Fruit fly (Drosophila melanogaster): ENCODE data around the gene CG11608.

CG11608 gene

DNA sequence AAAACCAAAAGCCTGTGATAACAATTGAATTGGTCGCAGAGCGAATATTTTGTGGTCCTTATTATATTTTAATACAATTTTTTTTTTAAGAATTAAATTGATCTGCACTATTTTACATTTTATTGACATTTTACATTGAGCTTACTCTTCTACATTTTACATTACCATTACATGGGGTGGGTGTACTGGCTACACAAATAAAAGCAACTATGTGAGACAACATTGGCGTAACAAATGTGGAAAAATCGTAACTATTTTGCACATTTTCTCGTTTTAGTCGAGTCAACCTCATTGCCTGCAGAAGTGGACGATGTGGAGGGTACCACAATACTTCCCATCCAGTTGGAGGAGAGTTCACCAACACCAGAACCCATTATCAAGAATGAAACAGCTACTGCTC lies 12.3 kb downstream of the CG11608 start:
- TF ChIP-seq EcR (GFP tag; optimal IDR thresholded peaks at IDR 0.05) (no peak), Dll (optimal IDR thresholded peaks at IDR 0.05) (no peak), psq (optimal IDR thresholded peaks at IDR 0.05) (no peak), pan (optimal IDR thresholded peaks at IDR 0.05) (no peak), CG8478 (optimal IDR thresholded peaks at IDR 0.05) (no peak)

DNA sequence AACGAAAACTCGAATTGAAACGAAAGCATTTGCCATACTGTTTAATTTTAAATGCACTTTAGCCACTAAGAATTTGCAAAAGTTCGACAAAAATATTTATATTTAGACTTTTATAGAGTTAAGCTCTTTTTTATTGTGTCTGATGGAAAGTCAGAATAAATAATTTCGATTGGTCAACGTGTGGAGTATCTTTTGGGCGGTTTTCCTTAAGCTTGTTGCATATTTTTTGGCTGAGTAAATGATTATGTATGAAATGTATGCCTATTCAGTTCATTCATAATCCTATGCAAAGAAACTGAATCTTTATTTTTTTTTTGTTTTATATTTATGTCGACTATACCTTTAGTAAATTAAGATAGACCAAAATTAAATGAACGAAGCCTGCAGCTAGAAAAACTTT lies 14.5 kb downstream of the CG11608 start:
- TF ChIP-seq usp (GFP tag; optimal IDR thresholded peaks at IDR 0.05) (no peak), psq (optimal IDR thresholded peaks at IDR 0.05) (no peak), CG8478 (optimal IDR thresholded peaks at IDR 0.05) (no peak), Dll (optimal IDR thresholded peaks at IDR 0.05) (no peak), EcR (GFP tag; optimal IDR thresholded peaks at IDR 0.05) (no peak), pan (optimal IDR thresholded peaks at IDR 0.05) (no peak)

DNA sequence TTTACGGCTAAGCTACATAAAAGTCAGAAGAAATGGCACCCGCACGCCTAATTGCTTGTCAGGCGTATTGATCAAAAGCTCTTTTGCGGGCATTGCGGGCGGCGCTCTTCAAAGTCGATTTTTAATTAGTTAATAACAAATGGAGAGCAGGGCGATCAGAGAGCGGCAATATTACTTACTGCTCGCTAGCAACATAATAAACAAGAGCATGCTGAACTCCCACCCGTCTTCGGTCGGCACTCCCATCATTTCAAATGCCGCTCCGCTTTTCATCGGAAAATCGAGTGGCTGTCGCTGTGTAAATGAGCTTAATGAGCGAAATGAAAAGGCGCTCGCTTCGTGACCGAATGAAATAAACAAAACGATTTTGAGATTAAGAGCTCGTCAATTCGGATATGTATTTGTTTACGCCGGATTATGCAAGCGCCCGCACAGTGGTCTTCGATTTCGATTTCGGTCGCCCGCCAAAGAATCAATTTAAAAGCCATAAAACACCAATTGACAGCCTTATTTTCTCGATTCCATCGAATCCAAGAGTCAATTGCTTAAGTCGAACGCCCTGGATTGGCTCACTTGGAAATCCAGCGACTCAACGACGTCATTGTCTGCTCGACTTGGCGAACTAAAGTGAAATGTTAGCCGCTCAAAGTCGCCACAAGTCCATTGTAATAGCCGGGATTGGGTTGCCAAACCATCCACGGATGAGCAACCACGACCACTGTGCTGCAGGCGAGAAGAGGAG lies 15.4 kb downstream of the CG11608 start:
- no peak for TF ChIP-seq EcR (GFP tag; optimal IDR thresholded peaks at IDR 0.05)
- no peak for TF ChIP-seq pan (optimal IDR thresholded peaks at IDR 0.05)

DNA sequence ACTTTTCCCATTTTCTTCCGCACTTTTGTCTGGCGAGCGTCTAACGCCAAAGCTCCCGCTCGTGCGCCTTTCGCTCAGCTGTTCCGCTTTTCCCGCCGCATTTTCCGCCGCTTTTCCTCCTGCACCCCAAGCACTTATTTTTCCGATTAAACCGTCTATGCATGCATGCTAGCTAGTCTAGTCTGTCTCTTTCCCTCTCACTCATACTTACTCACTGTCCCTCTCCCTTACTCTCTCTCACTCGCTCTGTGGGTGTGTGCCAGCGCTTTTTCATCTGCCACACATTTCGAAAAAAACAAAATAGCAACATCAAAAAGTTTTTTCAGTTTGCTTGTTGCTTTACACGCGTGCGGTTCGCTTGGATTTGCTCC lies 16.0 kb downstream of the CG11608 start, which contains the start of gene CG6225:
CG6225 (plus strand) TSS at position 325 of the 371 bp plus-strand sequence.
- TF ChIP-seq pan (optimal IDR thresholded peaks at IDR 0.05) (no peak), CG8478 (optimal IDR thresholded peaks at IDR 0.05) (no peak), usp (GFP tag; optimal IDR thresholded peaks at IDR 0.05) (no peak), EcR (GFP tag; optimal IDR thresholded peaks at IDR 0.05) (no peak), Dll (optimal IDR thresholded peaks at IDR 0.05) (no peak), psq (optimal IDR thresholded peaks at IDR 0.05) (no peak)

DNA sequence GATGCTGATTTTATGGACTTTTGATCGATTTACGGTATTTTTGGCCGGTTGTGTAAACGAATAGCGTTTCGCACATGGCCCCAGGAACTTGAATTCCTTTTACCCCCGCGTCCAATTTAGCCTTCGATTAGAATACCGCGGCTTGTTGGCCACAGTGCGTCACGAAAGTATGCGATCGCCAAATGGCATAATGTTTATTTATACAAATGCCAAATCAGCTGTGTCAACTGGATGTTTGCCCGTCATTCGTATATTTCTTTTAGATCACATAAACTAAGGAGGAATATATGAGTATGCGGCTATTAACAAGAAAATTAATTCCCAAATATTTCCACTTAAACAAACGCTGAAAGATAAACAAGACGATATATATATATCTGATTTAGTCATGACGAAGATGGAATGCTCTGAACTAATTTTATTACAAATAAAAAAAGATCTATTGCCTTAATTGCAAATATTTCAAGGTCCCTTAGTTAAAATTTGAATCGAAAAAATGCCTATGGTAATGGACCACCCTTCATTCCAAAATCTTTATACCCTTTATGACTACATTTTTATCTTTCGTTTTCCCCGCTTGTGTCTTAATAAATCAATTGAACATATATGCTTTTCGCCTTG lies 18.8 kb downstream of the CG11608 start:
- TF ChIP-seq Dll (optimal IDR thresholded peaks at IDR 0.05) (no peak), usp (GFP tag; optimal IDR thresholded peaks at IDR 0.05) (no peak), psq (optimal IDR thresholded peaks at IDR 0.05) (no peak), CG8478 (optimal IDR thresholded peaks at IDR 0.05) (no peak), EcR (GFP tag; optimal IDR thresholded peaks at IDR 0.05) (no peak), pan (optimal IDR thresholded peaks at IDR 0.05) (no peak)

DNA sequence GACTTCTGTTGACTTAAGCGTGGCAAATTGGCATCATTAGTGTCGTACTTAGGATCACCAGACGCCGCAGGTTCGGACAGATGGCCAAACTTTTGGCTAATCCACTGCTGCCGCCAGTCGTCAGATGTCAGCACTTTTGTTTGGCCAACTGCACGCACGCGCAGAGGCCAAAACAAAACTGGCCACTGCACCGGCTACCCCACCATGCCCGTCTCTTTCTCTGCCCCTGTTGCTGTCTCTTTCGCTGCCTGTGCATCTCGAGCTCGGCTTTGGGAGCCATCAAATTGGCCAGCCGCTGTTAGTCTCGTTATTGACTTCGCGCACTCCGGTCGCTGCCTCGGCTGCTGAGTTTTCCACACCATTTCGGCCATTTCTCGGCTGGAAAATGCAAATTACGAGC lies 24.2 kb downstream of the CG11608 start, which contains the start of gene CG14395:
CG14395 (plus strand) TSS at position 301 of the 400 bp plus-strand sequence.
- TF ChIP-seq EcR (GFP tag; optimal IDR thresholded peaks at IDR 0.05), result no peak
- no peak for TF ChIP-seq psq (optimal IDR thresholded peaks at IDR 0.05)
- no peak for TF ChIP-seq Dll (optimal IDR thresholded peaks at IDR 0.05)
- no peak for TF ChIP-seq usp (GFP tag; optimal IDR thresholded peaks at IDR 0.05)

DNA sequence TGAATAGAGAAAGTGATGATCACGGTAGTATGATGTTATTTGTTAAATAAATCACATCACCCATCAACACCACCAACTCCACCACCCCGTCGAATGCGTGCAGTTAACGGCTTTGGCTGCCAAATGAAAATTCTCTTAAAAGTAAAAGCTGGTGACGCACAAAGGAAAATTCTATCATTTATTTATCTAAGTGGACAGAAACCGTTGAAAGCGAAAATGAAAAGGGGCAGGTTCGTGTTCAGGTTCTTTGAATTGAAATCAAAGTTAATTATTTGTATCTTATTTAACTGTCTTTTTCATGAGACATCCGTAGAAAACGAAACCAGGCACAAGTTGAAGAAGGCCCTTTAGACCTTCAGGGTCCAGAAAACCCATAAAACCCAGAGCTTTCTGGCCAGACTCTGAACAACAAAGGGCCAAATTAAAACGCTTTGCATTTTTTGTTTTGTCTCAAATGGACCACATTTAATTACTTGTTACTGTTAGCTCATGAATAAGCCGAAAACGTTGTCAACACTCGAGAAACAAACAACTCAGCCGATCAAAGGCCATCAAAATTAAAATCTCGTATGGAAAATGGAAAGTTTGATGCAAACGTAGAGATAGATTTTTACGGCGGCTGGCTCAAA lies 28.0 kb downstream of the CG11608 start:
- TF ChIP-seq pan (optimal IDR thresholded peaks at IDR 0.05) (no peak), Dll (optimal IDR thresholded peaks at IDR 0.05) (no peak), psq (optimal IDR thresholded peaks at IDR 0.05) (no peak), usp (GFP tag; optimal IDR thresholded peaks at IDR 0.05) (no peak), EcR (GFP tag; optimal IDR thresholded peaks at IDR 0.05) (no peak), CG8478 (optimal IDR thresholded peaks at IDR 0.05) (no peak)

DNA sequence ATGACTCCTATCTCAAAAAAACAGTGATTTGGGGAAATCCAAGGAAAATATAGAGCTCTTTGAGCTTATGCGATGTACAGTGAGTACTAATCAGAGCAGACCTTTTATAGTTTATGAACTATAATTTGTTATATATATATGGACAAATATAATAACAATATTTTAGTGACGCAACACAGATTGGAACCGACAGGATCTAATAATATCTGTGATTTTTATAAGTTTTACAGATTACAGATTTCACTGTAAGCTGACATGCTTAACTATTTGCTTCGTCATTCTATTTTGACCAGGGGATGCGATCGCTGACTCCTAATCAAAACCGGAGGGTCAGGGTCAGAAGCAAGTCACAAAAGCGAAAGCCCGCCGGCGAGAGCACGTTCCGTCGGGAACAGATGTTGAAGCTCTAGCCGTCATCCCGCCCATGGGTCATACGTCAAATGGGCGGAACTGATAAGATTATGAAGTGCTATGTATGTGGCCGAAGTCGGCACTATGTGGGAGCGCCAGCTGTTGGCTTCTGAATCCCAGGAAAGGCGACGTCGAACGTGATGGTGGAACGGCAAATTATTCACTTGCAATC lies 35.9 kb downstream of the CG11608 start, which contains the start of gene Gnmt:
Gnmt (plus strand) TSS at position 568 of the 583 bp plus-strand sequence.
- TF ChIP-seq usp (GFP tag; optimal IDR thresholded peaks at IDR 0.05), result no peak
- TF ChIP-seq Dll (optimal IDR thresholded peaks at IDR 0.05), result no peak
- TF ChIP-seq CG8478 (optimal IDR thresholded peaks at IDR 0.05), result no peak
- TF ChIP-seq psq (optimal IDR thresholded peaks at IDR 0.05), result no peak
- TF ChIP-seq EcR (GFP tag; optimal IDR thresholded peaks at IDR 0.05), result no peak
- TF ChIP-seq pan (optimal IDR thresholded peaks at IDR 0.05), result no peak

DNA sequence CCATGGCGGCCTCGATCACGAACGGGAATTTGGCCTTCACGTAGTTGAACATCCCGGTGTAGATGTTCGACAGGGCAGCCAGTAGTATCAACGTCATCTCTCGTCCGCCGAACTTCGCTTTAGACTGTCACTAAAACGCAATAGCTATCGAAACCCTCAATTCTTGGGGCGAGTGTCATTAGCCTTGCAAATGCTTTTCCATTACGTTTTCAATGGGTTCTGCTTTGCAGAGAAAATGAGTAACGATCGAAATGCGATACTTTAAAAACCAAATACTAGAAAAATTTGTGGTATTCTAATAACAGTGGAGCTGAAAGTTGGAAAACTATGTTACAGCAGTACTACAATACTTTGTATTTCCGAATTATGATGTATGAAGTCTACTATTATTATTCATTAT lies 37.9 kb downstream of the CG11608 start, which contains the start of gene CG43630:
CG43630 (minus strand) TSS at position 101 of the 400 bp plus-strand sequence.
- no peak for TF ChIP-seq Dll (optimal IDR thresholded peaks at IDR 0.05)
- TF ChIP-seq pan (optimal IDR thresholded peaks at IDR 0.05), result no peak
- no peak for TF ChIP-seq psq (optimal IDR thresholded peaks at IDR 0.05)
- no peak for TF ChIP-seq CG8478 (optimal IDR thresholded peaks at IDR 0.05)
- no peak for TF ChIP-seq usp (GFP tag; optimal IDR thresholded peaks at IDR 0.05)
- no peak for TF ChIP-seq EcR (GFP tag; optimal IDR thresholded peaks at IDR 0.05)

DNA sequence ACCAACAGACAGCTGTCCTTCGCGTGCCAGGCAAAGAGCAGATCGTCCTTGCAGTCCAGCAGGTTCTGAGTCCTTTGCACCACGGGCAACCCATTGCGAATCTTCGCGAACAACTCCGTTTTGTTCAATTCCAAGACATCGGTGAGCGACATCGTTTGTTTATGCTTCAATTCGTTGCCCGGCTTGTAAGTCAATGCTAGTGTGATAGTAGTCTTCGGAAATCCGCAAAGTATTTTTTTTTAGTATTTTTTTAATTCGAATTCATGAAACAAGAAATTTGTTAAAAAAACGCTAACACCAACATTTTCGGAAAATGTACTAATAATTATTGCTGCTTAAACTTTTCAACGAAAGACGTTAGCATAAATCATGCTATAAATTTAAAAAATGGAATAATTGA lies 40.6 kb downstream of the CG11608 start, which contains the start of gene mbo:
mbo (minus strand) TSS at position 203 of the 400 bp plus-strand sequence.
- TF ChIP-seq Dll (optimal IDR thresholded peaks at IDR 0.05) (no peak), CG8478 (optimal IDR thresholded peaks at IDR 0.05) (no peak)

DNA sequence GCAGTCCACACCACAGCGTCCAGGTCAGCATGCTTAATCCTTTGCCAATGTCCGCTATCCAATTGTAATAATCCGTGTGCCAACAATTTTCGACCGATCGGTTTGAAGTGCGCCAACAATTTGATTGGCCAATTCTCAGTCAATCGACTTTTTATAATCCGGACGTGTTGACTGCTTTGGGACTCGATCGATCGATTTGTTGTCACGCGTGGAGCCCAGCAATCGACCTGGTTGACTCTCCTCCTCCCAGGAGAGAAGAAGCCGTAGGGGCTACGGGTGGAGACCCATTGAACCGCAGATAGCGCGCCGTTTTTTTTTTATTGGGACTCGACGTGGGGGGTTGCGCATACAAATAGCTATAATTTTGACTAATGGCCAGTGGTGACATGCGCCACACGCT lies 43.0 kb downstream of the CG11608 start, which contains the start of gene Cyp313a4:
Cyp313a4 (minus strand) TSS at position 101 of the 400 bp plus-strand sequence.
- no peak for TF ChIP-seq pan (optimal IDR thresholded peaks at IDR 0.05)

DNA sequence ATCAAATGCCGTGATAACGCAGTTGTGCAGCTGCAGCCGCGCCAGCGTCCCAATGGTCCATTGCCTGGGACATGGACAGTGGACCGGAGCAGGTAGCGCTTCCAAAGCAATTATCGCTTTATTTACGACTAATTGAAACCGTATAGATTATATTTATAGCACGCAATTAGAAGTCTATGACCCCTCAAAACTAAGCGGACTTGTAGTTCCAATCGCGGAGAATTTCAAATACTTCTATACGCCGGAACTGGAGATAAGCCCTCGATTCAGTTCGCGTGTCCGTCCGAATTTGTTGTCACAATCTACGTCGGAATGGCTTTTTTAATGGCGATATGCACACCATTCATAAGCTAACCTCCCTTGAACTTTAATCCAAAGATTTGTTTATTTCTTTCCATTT lies 47.0 kb downstream of the CG11608 start:
- TF ChIP-seq Dll (optimal IDR thresholded peaks at IDR 0.05), result no peak
- no peak for TF ChIP-seq pan (optimal IDR thresholded peaks at IDR 0.05)
- no peak for TF ChIP-seq psq (optimal IDR thresholded peaks at IDR 0.05)
- TF ChIP-seq usp (GFP tag; optimal IDR thresholded peaks at IDR 0.05), result no peak
- TF ChIP-seq CG8478 (optimal IDR thresholded peaks at IDR 0.05), result no peak
- TF ChIP-seq EcR (GFP tag; optimal IDR thresholded peaks at IDR 0.05), result no peak
